Fruit fly (Drosophila melanogaster) whole organism, prepupa: Measurements from ENCODE around the gene CG7900.

Experiments used
- Blimp-1 ChIP-seq: fragments of 200-800 bp; sonication (Bioruptor generic); optimal IDR thresholded peaks from 3 replicates; lab custom pipeline; 2017; ENCODE audit warnings: missing biosample characterization, missing genetic modification characterization, mild to moderate bottlenecking, moderate library complexity, missing genetic modification reagents
- CG1621 ChIP-seq: fragments of 200-800 bp; sonication (Bioruptor generic); optimal IDR thresholded peaks from 3 replicates; lab custom pipeline; 2018; ENCODE audit warnings: missing biosample characterization, mild to moderate bottlenecking, missing genetic modification characterization
- CG31627 ChIP-seq: fragments of 200-800 bp; sonication (Bioruptor generic); optimal IDR thresholded peaks from 3 replicates; lab custom pipeline; 2016; ENCODE audit warnings: missing biosample characterization, missing genetic modification characterization
- CG9139 ChIP-seq: fragments of 200-800 bp; sonication (Bioruptor generic); optimal IDR thresholded peaks from 3 replicates; lab custom pipeline; 2017; ENCODE audit warnings: missing biosample characterization, mild to moderate bottlenecking, missing genetic modification characterization
- Eip93F ChIP-seq: fragments of 200-800 bp; sonication (Bioruptor generic); optimal IDR thresholded peaks from 2 replicates; lab custom pipeline; 2016; ENCODE audit warnings: missing biosample characterization, mild to moderate bottlenecking, missing genetic modification characterization
- Gug ChIP-seq: fragments of 200-800 bp; sonication (Bioruptor generic); IDR thresholded peaks from 2 replicates; pipeline ENCODE4 v1.3.6; 2022; ENCODE audit warnings: missing biosample characterization, missing genetic modification characterization
- Hr39 ChIP-seq: fragments of 200-800 bp; sonication (Bioruptor generic); optimal IDR thresholded peaks from 2 replicates; lab custom pipeline; 2016; ENCODE audit warnings: missing biosample characterization, missing genetic modification characterization
- OdsH ChIP-seq: fragments of 200-800 bp; sonication (Bioruptor generic); optimal IDR thresholded peaks from 3 replicates; lab custom pipeline; 2016; ENCODE audit warnings: missing biosample characterization, missing genetic modification characterization
- Sox102F ChIP-seq: fragments of 200-800 bp; sonication (Bioruptor generic); optimal IDR thresholded peaks from 2 replicates; lab custom pipeline; 2016; ENCODE audit warnings: missing biosample characterization, mild to moderate bottlenecking, missing genetic modification characterization
- acj6 ChIP-seq: fragments of 200-800 bp; sonication (Bioruptor generic); optimal IDR thresholded peaks from 3 replicates; lab custom pipeline; 2016; ENCODE audit warnings: missing biosample characterization, missing genetic modification characterization
- dsx ChIP-seq: fragments of 200-800 bp; optimal IDR thresholded peaks from 3 replicates; lab custom pipeline; 2019; ENCODE audit warnings: missing biosample characterization, mild to moderate bottlenecking, missing genetic modification characterization, moderate library complexity; ENCODE audit not compliant: poor library complexity, severe bottlenecking
- fd59A ChIP-seq: fragments of 200-800 bp; sonication (Bioruptor generic); optimal IDR thresholded peaks from 2 replicates; lab custom pipeline; 2017; ENCODE audit warnings: missing biosample characterization, mild to moderate bottlenecking, missing genetic modification characterization, missing genetic modification reagents
- net ChIP-seq: fragments of 200-800 bp; sonication (Bioruptor generic); optimal IDR thresholded peaks from 3 replicates; lab custom pipeline; 2016; ENCODE audit warnings: missing biosample characterization, missing genetic modification characterization
- pdm3 ChIP-seq: fragments of 200-800 bp; sonication (Bioruptor generic); optimal IDR thresholded peaks from 3 replicates; lab custom pipeline; 2016; ENCODE audit warnings: missing biosample characterization, missing genetic modification characterization

dm6 chr3R:8105088-8105542 lies 11.2 kb downstream of the CG7900 start, which contains the start of gene puc:
- TF ChIP-seq Gug (GFP tag; lab: Robert Waterston, UW), result no peak
- peak; percentile 7 for TF ChIP-seq dsx (GFP tag; lab: Kevin White, UChicago)
- TF ChIP-seq Sox102F, result peak; percentile 65
- TF ChIP-seq OdsH (GFP tag; lab: Kevin White, UChicago), result no peak
- TF ChIP-seq Blimp-1, result no peak
- TF ChIP-seq CG31627, result peak; percentile 19
- peak; percentile 3 for TF ChIP-seq Hr39
- TF ChIP-seq net, result peak; percentile 49
- TF ChIP-seq CG9139 (GFP tag; lab: Kevin White, UChicago), result no peak
- TF ChIP-seq acj6 (GFP tag; lab: Kevin White, UChicago), result no peak
- TF ChIP-seq CG1621, result no peak
- TF ChIP-seq pdm3 (GFP tag; lab: Kevin White, UChicago), result peak; percentile 23
- TF ChIP-seq fd59A (GFP tag; lab: Kevin White, UChicago), result no peak
- peak; percentile 36 for TF ChIP-seq Eip93F (GFP tag; lab: Kevin White, UChicago)
